Worm (Caenorhabditis elegans) whole organism, mixed stage, embryonic: Measurements from ENCODE around the gene gcy-8.

Experiments
- elt-3 ChIP-seq: fragments of 150-350 bp; optimal IDR thresholded peaks from 2 replicates; lab custom pipeline; 2014; ENCODE audit warnings: missing biosample characterization, missing genetic modification characterization
- flh-1 ChIP-seq: fragments of 200-800 bp; sonication (Bioruptor generic); optimal IDR thresholded peaks from 2 replicates; lab custom pipeline; 2018; ENCODE audit warnings: mild to moderate bottlenecking, missing genetic modification characterization, moderate library complexity, missing compliant biosample characterization
- mls-2 ChIP-seq: sonication (generic microtip); optimal IDR thresholded peaks from 2 replicates; lab custom pipeline; 2016; ENCODE audit warnings: mild to moderate bottlenecking, missing genetic modification characterization, moderate library complexity, missing compliant biosample characterization
- nhr-28 ChIP-seq: fragments of 150-350 bp; optimal IDR thresholded peaks from 2 replicates; lab custom pipeline; 2014; ENCODE audit warnings: missing biosample characterization, missing genetic modification characterization
- pha-4 ChIP-seq: fragments of 150-350 bp; optimal IDR thresholded peaks from 2 replicates; lab custom pipeline; 2018; ENCODE audit warnings: missing biosample characterization, missing genetic modification reagents, missing genetic modification characterization
- unc-39 ChIP-seq: fragments of 150-350 bp; optimal IDR thresholded peaks from 2 replicates; lab custom pipeline; 2014; ENCODE audit warnings: missing biosample characterization, missing genetic modification characterization

- no peak for TF ChIP-seq nhr-28 (tag; lab: Kevin White, UChicago)
- TF ChIP-seq unc-39 (tag; lab: Kevin White, UChicago) = no peak
- no peak for TF ChIP-seq mls-2 (tag; lab: Kevin White, UChicago)
- TF ChIP-seq flh-1 (GFP tag; lab: Kevin White, UChicago) = no peak
- TF ChIP-seq pha-4 = peak; percentile 37
- no peak for TF ChIP-seq elt-3 (tag; lab: Kevin White, UChicago)
Measured at ce11 chrIV:7902221-7902904, 25.6 kb upstream of the gcy-8 start, which contains the start of gene arp-11.
